Worm (Caenorhabditis elegans): ENCODE results near the gene pab-2.

ce11 chrX:13536759-13537158, 9.5 kb upstream of the pab-2 start, which contains the start of gene R01E6.5:
- TF ChIP-seq W03F9.2 (tag; optimal IDR thresholded peaks at IDR 0.05) (no peak), him-1 (tag; optimal IDR thresholded peaks at IDR 0.05) (no peak), dao-5 (tag; optimal IDR thresholded peaks at IDR 0.05) (no peak)
